Fruit fly (Drosophila melanogaster) whole organism, embryonic: Measurements from ENCODE around the gene Piezo.

Experiments
- Atf-2 ChIP-seq: fragments of 200-800 bp; sonication (Bioruptor generic); optimal IDR thresholded peaks from 2 replicates; lab custom pipeline; 2016; ENCODE audit warnings: missing biosample characterization, missing genetic modification characterization
- Awh ChIP-seq: fragments of 200-800 bp; sonication (Bioruptor generic); IDR thresholded peaks from 2 replicates; pipeline ENCODE4, ENCODE4 v1.3.6; 2022; ENCODE audit warnings: missing biosample characterization, missing genetic modification characterization
- Blimp-1 ChIP-seq: fragments of 200-800 bp; sonication (Bioruptor generic); optimal IDR thresholded peaks from 3 replicates; lab custom pipeline; 2018; ENCODE audit warnings: missing biosample characterization, missing genetic modification characterization, mild to moderate bottlenecking, moderate library complexity, missing genetic modification reagents
- CG10147 ChIP-seq: fragments of 200-800 bp; sonication (Bioruptor generic); optimal IDR thresholded peaks from 2 replicates; lab custom pipeline; 2019; ENCODE audit warnings: missing biosample characterization, mild to moderate bottlenecking, missing genetic modification characterization, moderate library complexity
- CG10431 ChIP-seq: fragments of 200-800 bp; sonication (Bioruptor generic); optimal IDR thresholded peaks from 3 replicates; lab custom pipeline; 2018; ENCODE audit warnings: missing biosample characterization, mild to moderate bottlenecking, missing genetic modification characterization
- CG10543 ChIP-seq: fragments of 200-800 bp; sonication (Bioruptor generic); optimal IDR thresholded peaks from 3 replicates; lab custom pipeline; 2017; ENCODE audit warnings: missing biosample characterization, mild to moderate bottlenecking, missing genetic modification characterization, moderate library complexity
- CG12104 ChIP-seq: fragments of 200-800 bp; sonication (Bioruptor generic); optimal IDR thresholded peaks from 3 replicates; lab custom pipeline; 2016; ENCODE audit warnings: missing biosample characterization, missing genetic modification characterization
- CG12769 ChIP-seq: fragments of 200-800 bp; sonication (Bioruptor generic); optimal IDR thresholded peaks from 2 replicates; lab custom pipeline; 2019; ENCODE audit warnings: missing biosample characterization, mild to moderate bottlenecking, missing genetic modification characterization, moderate library complexity
- CG13287 ChIP-seq: fragments of 200-800 bp; sonication (Bioruptor generic); IDR thresholded peaks from 2 replicates; pipeline ENCODE4 v1.3.6; 2022; ENCODE audit warnings: missing biosample characterization, missing genetic modification characterization; ENCODE audit not compliant: partially characterized antibody
- CG15073 ChIP-seq: fragments of 200-800 bp; sonication (Bioruptor generic); optimal IDR thresholded peaks from 2 replicates; lab custom pipeline; 2016; ENCODE audit warnings: missing biosample characterization, missing genetic modification characterization
- CG16813 ChIP-seq: fragments of 200-800 bp; sonication (Bioruptor generic); IDR thresholded peaks from 3 replicates; pipeline ENCODE4 v1.3.6; 2022; ENCODE audit warnings: missing biosample characterization, missing genetic modification characterization; ENCODE audit not compliant: partially characterized antibody
- CG16863 ChIP-seq: fragments of 200-800 bp; sonication (Bioruptor generic); optimal IDR thresholded peaks from 3 replicates; lab custom pipeline; 2016; ENCODE audit warnings: missing biosample characterization, missing genetic modification characterization
- CG17361 ChIP-seq: fragments of 200-800 bp; sonication (Bioruptor generic); IDR thresholded peaks from 3 replicates; pipeline ENCODE4 v1.3.6; 2022; ENCODE audit warnings: missing biosample characterization, missing genetic modification characterization
- CG1792 ChIP-seq: fragments of 200-800 bp; sonication (Bioruptor generic); optimal IDR thresholded peaks from 2 replicates; lab custom pipeline; 2016; ENCODE audit warnings: missing biosample characterization, missing genetic modification characterization
- CG18262 ChIP-seq: fragments of 200-800 bp; optimal IDR thresholded peaks from 3 replicates; lab custom pipeline; 2019; ENCODE audit warnings: missing biosample characterization, mild to moderate bottlenecking, missing genetic modification characterization, moderate library complexity
- CG2120 ChIP-seq: fragments of 200-800 bp; sonication (Bioruptor generic); optimal IDR thresholded peaks from 3 replicates; lab custom pipeline; 2016; ENCODE audit warnings: missing biosample characterization, missing genetic modification characterization
- CG31441 ChIP-seq: fragments of 200-800 bp; sonication (Bioruptor generic); IDR thresholded peaks from 2 replicates; pipeline ENCODE4 v1.3.6; 2022; ENCODE audit warnings: missing biosample characterization, missing genetic modification characterization
- CG32767 ChIP-seq: fragments of 200-800 bp; sonication (Bioruptor generic); IDR thresholded peaks from 2 replicates; pipeline ENCODE4 v1.3.6; 2022; ENCODE audit warnings: missing biosample characterization, missing genetic modification characterization
- CG3995 ChIP-seq: fragments of 200-800 bp; sonication (Bioruptor generic); optimal IDR thresholded peaks from 3 replicates; lab custom pipeline; 2016; ENCODE audit warnings: missing biosample characterization, missing genetic modification characterization
- CG4404 ChIP-seq: fragments of 200-800 bp; sonication (Bioruptor generic); IDR thresholded peaks from 2 replicates; pipeline ENCODE4 v1.3.6; 2022; ENCODE audit warnings: missing biosample characterization, missing genetic modification characterization
- CG5180 ChIP-seq: fragments of 200-800 bp; sonication (Bioruptor generic); optimal IDR thresholded peaks from 3 replicates; lab custom pipeline; 2017; ENCODE audit warnings: missing biosample characterization, missing genetic modification characterization, mild to moderate bottlenecking, moderate library complexity, missing genetic modification reagents
- CG6254 ChIP-seq: fragments of 200-800 bp; sonication (Bioruptor generic); optimal IDR thresholded peaks from 3 replicates; lab custom pipeline; 2017; ENCODE audit warnings: mild to moderate bottlenecking, missing biosample characterization, missing genetic modification reagents, missing genetic modification characterization
- CG6689 ChIP-seq: fragments of 200-800 bp; sonication (Bioruptor generic); IDR thresholded peaks from 2 replicates; pipeline ENCODE4 v1.3.6; 2022; ENCODE audit warnings: missing biosample characterization, missing genetic modification characterization
- CG6765 ChIP-seq: fragments of 200-800 bp; sonication (Bioruptor generic); optimal IDR thresholded peaks from 3 replicates; lab custom pipeline; 2017; ENCODE audit warnings: missing biosample characterization, mild to moderate bottlenecking, missing genetic modification characterization
- CG7372 ChIP-seq: fragments of 200-800 bp; sonication (Bioruptor generic); IDR thresholded peaks from 2 replicates; pipeline ENCODE4 v1.3.6; 2022; ENCODE audit warnings: missing biosample characterization, missing genetic modification characterization
- CG8281 ChIP-seq: fragments of 200-800 bp; sonication (Bioruptor generic); optimal IDR thresholded peaks from 2 replicates; lab custom pipeline; 2018; ENCODE audit warnings: missing biosample characterization, mild to moderate bottlenecking, missing genetic modification characterization, moderate library complexity
- CG9437 ChIP-seq: fragments of 200-800 bp; sonication (Bioruptor generic); optimal IDR thresholded peaks from 2 replicates; lab custom pipeline; 2018; ENCODE audit warnings: missing biosample characterization, mild to moderate bottlenecking, missing genetic modification characterization
- CrebB ChIP-seq: fragments of 200-800 bp; sonication (Bioruptor generic); optimal IDR thresholded peaks from 3 replicates; lab custom pipeline; 2018; ENCODE audit warnings: missing biosample characterization, mild to moderate bottlenecking, missing genetic modification characterization
- Eip74EF ChIP-seq, 2 experiments: fragments of 200-800 bp in 1 of 2; fragments of >200 bp in 1 of 2; sonication (Bioruptor generic) in 1 of 2; optimal IDR thresholded peaks; 2 replicates each; lab custom pipeline; 2017 to 2019; ENCODE audit warnings: missing biosample characterization in 2 of 2, missing genetic modification characterization in 2 of 2, mild to moderate bottlenecking in 1 of 2, moderate library complexity in 1 of 2
- Hr3 ChIP-seq: fragments of 200-800 bp; sonication (Bioruptor generic); optimal IDR thresholded peaks from 3 replicates; lab custom pipeline; 2016; ENCODE audit warnings: missing biosample characterization, missing genetic modification characterization
- Hr78 ChIP-seq, 2 experiments: fragments of 200-800 bp in 1 of 2; fragments of >200 bp in 1 of 2; sonication (Bioruptor generic) in 1 of 2; optimal IDR thresholded peaks; 2 replicates each; lab custom pipeline; 2017 to 2019; ENCODE audit warnings: missing biosample characterization in 2 of 2, missing genetic modification characterization in 2 of 2, mild to moderate bottlenecking in 1 of 2, moderate library complexity in 1 of 2
- MBD-R2 ChIP-seq: fragments of 200-800 bp; sonication (Bioruptor generic); IDR thresholded peaks from 2 replicates; pipeline ENCODE4 v1.3.6; 2022; ENCODE audit warnings: missing biosample characterization, missing genetic modification characterization
- MTF-1 ChIP-seq: fragments of 200-800 bp; sonication (Bioruptor generic); optimal IDR thresholded peaks from 2 replicates; lab custom pipeline; 2018; ENCODE audit warnings: missing biosample characterization, mild to moderate bottlenecking, missing genetic modification characterization, borderline replicate concordance
- Ptx1 ChIP-seq: fragments of 200-800 bp; sonication (Bioruptor generic); IDR thresholded peaks from 2 replicates; pipeline ENCODE4 v1.3.6; 2022; ENCODE audit warnings: missing biosample characterization, missing genetic modification characterization
- chinmo ChIP-seq: fragments of 200-800 bp; sonication (Bioruptor generic); IDR thresholded peaks from 4 replicates; pipeline ENCODE4 v1.3.6; 2022; ENCODE audit warnings: missing biosample characterization, missing genetic modification characterization; ENCODE audit not compliant: partially characterized antibody
- chm ChIP-seq: fragments of 200-800 bp; sonication (Bioruptor generic); IDR thresholded peaks from 2 replicates; pipeline ENCODE4 v1.3.6; 2022; ENCODE audit warnings: missing biosample characterization, missing genetic modification characterization
- corto ChIP-seq: fragments of 200-800 bp; sonication (Bioruptor generic); optimal IDR thresholded peaks from 2 replicates; lab custom pipeline; 2016; ENCODE audit warnings: missing biosample characterization, mild to moderate bottlenecking, missing genetic modification characterization, moderate library complexity
- croc ChIP-seq: fragments of 200-800 bp; sonication (Bioruptor generic); conservative IDR thresholded peaks from 3 replicates; pipeline ENCODE4 v1.3.6; 2022; ENCODE audit warnings: missing biosample characterization, missing genetic modification characterization
- grau ChIP-seq: fragments of 200-800 bp; optimal IDR thresholded peaks from 3 replicates; lab custom pipeline; 2019; ENCODE audit warnings: missing biosample characterization, mild to moderate bottlenecking, missing genetic modification characterization, moderate library complexity
- hbn ChIP-seq: fragments of 200-800 bp; sonication (Bioruptor generic); IDR thresholded peaks from 2 replicates; pipeline ENCODE4 v1.3.6; 2022; ENCODE audit warnings: missing biosample characterization, missing genetic modification characterization; ENCODE audit not compliant: partially characterized antibody
- kay ChIP-seq: fragments of 200-800 bp; sonication (Bioruptor generic); optimal IDR thresholded peaks from 2 replicates; lab custom pipeline; 2016; ENCODE audit warnings: missing biosample characterization, missing genetic modification characterization
- lbe ChIP-seq: fragments of 200-800 bp; sonication (Bioruptor generic); optimal IDR thresholded peaks from 2 replicates; lab custom pipeline; 2016; ENCODE audit warnings: missing biosample characterization, mild to moderate bottlenecking, missing genetic modification characterization
- mam ChIP-seq: fragments of 200-800 bp; sonication (Bioruptor generic); optimal IDR thresholded peaks from 3 replicates; lab custom pipeline; 2016; ENCODE audit warnings: missing biosample characterization, missing genetic modification characterization
- mld ChIP-seq: fragments of 200-800 bp; sonication (Bioruptor generic); IDR thresholded peaks from 3 replicates; pipeline ENCODE4 v1.3.6; 2022; ENCODE audit warnings: missing biosample characterization, missing genetic modification characterization; ENCODE audit not compliant: partially characterized antibody
- nerfin-2 ChIP-seq: fragments of 200-800 bp; sonication (Bioruptor generic); IDR thresholded peaks from 2 replicates; pipeline ENCODE4 v1.3.6; 2022; ENCODE audit warnings: missing biosample characterization, missing genetic modification characterization; ENCODE audit not compliant: partially characterized antibody
- stc ChIP-seq: fragments of 200-800 bp; sonication (Bioruptor generic); IDR thresholded peaks from 2 replicates; pipeline ENCODE4 v1.3.6; 2022; ENCODE audit warnings: missing biosample characterization, missing genetic modification characterization
- sug ChIP-seq: fragments of 200-800 bp; optimal IDR thresholded peaks from 2 replicates; lab custom pipeline; 2019; ENCODE audit warnings: missing biosample characterization, mild to moderate bottlenecking, missing genetic modification characterization, moderate library complexity
- toy ChIP-seq: fragments of 200-800 bp; sonication (Bioruptor generic); IDR thresholded peaks from 2 replicates; pipeline ENCODE4 v1.3.6; 2022; ENCODE audit warnings: missing biosample characterization, missing genetic modification characterization
- wdn ChIP-seq: fragments of 200-800 bp; sonication (Bioruptor generic); IDR thresholded peaks from 2 replicates; pipeline ENCODE4 v1.3.6; 2022; ENCODE audit warnings: missing biosample characterization, missing genetic modification characterization

Piezo gene

DNA sequence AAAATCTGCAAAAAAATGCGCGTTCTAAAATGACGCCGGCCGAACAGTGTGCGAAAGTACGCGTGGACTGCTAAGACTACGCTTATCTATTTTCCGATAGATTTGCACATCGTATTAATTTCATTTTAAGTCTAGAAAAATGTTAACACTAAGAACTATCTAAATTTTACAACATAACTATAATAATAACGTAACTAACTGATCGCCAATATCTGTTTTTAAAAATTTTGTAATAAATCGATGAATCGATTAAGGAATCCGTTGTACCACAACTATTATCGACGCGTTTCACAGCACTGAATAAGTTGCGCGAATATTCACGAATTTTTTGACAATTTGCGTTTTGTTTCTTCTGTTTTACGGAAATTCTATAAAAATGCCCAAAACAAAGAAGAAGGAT is 48.2 kb downstream of the Piezo start, which contains the start of gene Ssb-c31a (continued):
- TF ChIP-seq CG12769 (tag; lab: Kevin White, UChicago) (peak; percentile 41), sug (tag; lab: Kevin White, UChicago) (peak; percentile 71), CG7372 (GFP tag; lab: Robert Waterston, UW) (0 out of 2 replicates have a peak, but pooled peaks have one; percentile 9), wdn (GFP tag; lab: Robert Waterston, UW) (no peak), CG13287 (GFP tag; lab: Robert Waterston, UW) (peak; percentile 88), CG32767 (no peak), corto (GFP tag; lab: Kevin White, UChicago) (no peak), kay (GFP tag; lab: Kevin White, UChicago) (no peak), CG5180 (no peak), croc (GFP tag; lab: Robert Waterston, UW) (peak; percentile 33; the same call in 1 of the 3 replicates), lbe (GFP tag; lab: Kevin White, UChicago) (peak; percentile 73), CG3995 (GFP tag; lab: Kevin White, UChicago) (peak; percentile 46), Blimp-1 (GFP tag; lab: Kevin White, UChicago) (peak; percentile 30), chinmo (0 out of 4 replicates have a peak, but pooled peaks have one; percentile 47), CG6254 (GFP tag; lab: Kevin White, UChicago) (no peak), CG9437 (GFP tag; lab: Kevin White, UChicago) (peak; percentile 53), Hr78 (GFP tag; optimal IDR thresholded peaks at IDR 0.05; lab: Kevin White, UChicago) (no peak), MTF-1 (no peak), CG6689 (GFP tag; lab: Robert Waterston, UW) (peak; percentile 45), CG17361 (peak; percentile 59; the same call in 2 of the 3 replicates), nerfin-2 (GFP tag; lab: Robert Waterston, UW) (no peak), CG16863 (GFP tag; lab: Kevin White, UChicago) (peak; percentile 19), CG8281 (tag; lab: Kevin White, UChicago) (no peak), grau (tag; lab: Kevin White, UChicago) (peak; percentile 61), CG10431 (GFP tag; lab: Kevin White, UChicago) (peak; percentile 6), CrebB (tag; lab: Kevin White, UChicago) (peak; percentile 27), Ptx1 (GFP tag; lab: Robert Waterston, UW) (peak; percentile 35; the same call in 1 of the 2 replicates), Hr3 (GFP tag; lab: Kevin White, UChicago) (peak; percentile 18), Atf-2 (GFP tag; lab: Kevin White, UChicago) (peak; percentile 51), hbn (GFP tag; lab: Robert Waterston, UW) (peak; percentile 74), CG6765 (no peak), CG4404 (GFP tag; lab: Robert Waterston, UW) (no peak), stc (GFP tag; lab: Robert Waterston, UW) (no peak), Awh (no peak), CG31441 (GFP tag; lab: Robert Waterston, UW) (0 out of 2 replicates have a peak, but pooled peaks have one; percentile 32), toy (no peak), CG12104 (GFP tag; lab: Kevin White, UChicago) (peak; percentile 39), CG15073 (no peak), Eip74EF (GFP tag; optimal IDR thresholded peaks at IDR 0.05; lab: Kevin White, UChicago) (no peak), mld (GFP tag; lab: Robert Waterston, UW) (no peak), CG2120 (peak; percentile 80), CG10543 (GFP tag; lab: Kevin White, UChicago) (peak; percentile 51), CG10147 (peak; percentile 61), CG1792 (GFP tag; lab: Kevin White, UChicago) (peak; percentile 55), MBD-R2 (peak; percentile 90; the same call in 1 of the 2 replicates), mam (peak; percentile 69), CG18262 (tag; lab: Kevin White, UChicago) (peak; percentile 58), chm (GFP tag; lab: Robert Waterston, UW) (no peak), CG16813 (GFP tag; lab: Robert Waterston, UW) (peak; percentile 79)
